Worm (Caenorhabditis elegans) whole organism, L3 larva: ENCODE results near the gene srg-6.

Source experiments
- aly-2 ChIP-seq: fragments of 150-350 bp; optimal IDR thresholded peaks from 2 replicates; lab custom pipeline; 2014; ENCODE audit warnings: missing biosample characterization, missing genetic modification characterization
- ama-1 ChIP-seq: fragments of 150-350 bp; optimal IDR thresholded peaks from 2 replicates; lab custom pipeline; 2018
- ceh-28 ChIP-seq: fragments of 150-350 bp; optimal IDR thresholded peaks from 2 replicates; lab custom pipeline; 2014; ENCODE audit warnings: missing biosample characterization, missing genetic modification reagents, missing genetic modification characterization
- ceh-9 ChIP-seq: sonication (generic microtip); optimal IDR thresholded peaks from 2 replicates; lab custom pipeline; 2018; ENCODE audit warnings: missing biosample characterization, missing genetic modification characterization
- elt-3 ChIP-seq, 3 experiments: fragments of 150-350 bp in 1 of 3; sonication (generic microtip) in 2 of 3; optimal IDR thresholded peaks; 2 replicates in 2 of 3; 4 replicates in 1 of 3; lab custom pipeline; 2014 to 2017; ENCODE audit warnings: missing biosample characterization in 3 of 3, missing genetic modification characterization in 3 of 3
- nhr-23 ChIP-seq: fragments of 150-350 bp; optimal IDR thresholded peaks from 2 replicates; lab custom pipeline; 2014; ENCODE audit warnings: missing biosample characterization, missing genetic modification reagents, missing genetic modification characterization
- nhr-28 ChIP-seq: fragments of 150-350 bp; optimal IDR thresholded peaks from 2 replicates; lab custom pipeline; 2014; ENCODE audit warnings: missing biosample characterization, missing genetic modification characterization
- nhr-76 ChIP-seq: fragments of 150-350 bp; sonication (generic microtip); optimal IDR thresholded peaks from 5 replicates; lab custom pipeline; 2014; ENCODE audit warnings: missing biosample characterization, missing genetic modification characterization
- pha-4 ChIP-seq: fragments of 150-350 bp; optimal IDR thresholded peaks from 2 replicates; lab custom pipeline; 2014; ENCODE audit warnings: missing biosample characterization, missing genetic modification reagents, missing genetic modification characterization
- pqm-1 ChIP-seq: fragments of 150-350 bp; optimal IDR thresholded peaks from 2 replicates; lab custom pipeline; 2017; ENCODE audit warnings: missing biosample characterization, missing genetic modification characterization, inconsistent platforms
- sea-2 ChIP-seq: fragments of 150-350 bp; sonication (generic microtip); optimal IDR thresholded peaks from 4 replicates; lab custom pipeline; 2014; ENCODE audit warnings: missing biosample characterization, missing genetic modification reagents, missing genetic modification characterization
- snpc-4 ChIP-seq: fragments of 150-350 bp; optimal IDR thresholded peaks from 2 replicates; lab custom pipeline; 2014; ENCODE audit warnings: missing biosample characterization, missing genetic modification characterization
- tbx-2 ChIP-seq: sonication (generic microtip); optimal IDR thresholded peaks from 2 replicates; lab custom pipeline; 2016; ENCODE audit warnings: mild to moderate bottlenecking, missing genetic modification characterization, missing compliant biosample characterization

DNA sequence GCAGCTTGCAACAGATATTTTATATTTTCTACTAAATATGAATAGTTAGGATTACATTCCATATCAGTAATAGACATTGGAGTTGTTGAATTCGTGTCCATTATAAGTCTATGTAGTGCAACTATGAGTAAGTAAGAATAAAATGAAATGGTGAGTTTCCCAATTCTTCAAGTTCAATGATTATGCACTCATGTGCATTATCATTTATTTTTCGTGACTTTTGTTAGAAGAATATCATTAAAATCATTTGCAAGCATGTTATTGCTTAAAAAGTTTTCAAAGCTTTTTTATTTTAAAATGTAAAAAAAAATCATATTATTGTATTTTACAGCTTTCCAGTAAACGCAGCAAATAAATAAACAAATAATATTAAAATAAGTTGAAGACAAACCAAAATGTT is 9.1 kb downstream of the srg-6 start, which contains the start of gene srg-9:
- TF ChIP-seq ceh-9 = no peak
- TF ChIP-seq aly-2 (tag; lab: Kevin White, UChicago) = no peak
- TF ChIP-seq ama-1 (lab: Kevin White, UChicago) = no peak
- no peak for TF ChIP-seq pha-4
- no peak for TF ChIP-seq tbx-2 (tag; lab: Kevin White, UChicago)
- no peak for TF ChIP-seq nhr-76 (tag; lab: Kevin White, UChicago)
- TF ChIP-seq nhr-23 (tag; lab: Kevin White, UChicago) = no peak
- no peak for TF ChIP-seq nhr-28 (tag; lab: Kevin White, UChicago)
- no peak for TF ChIP-seq pqm-1 (tag; lab: Kevin White, UChicago)
- TF ChIP-seq snpc-4 (tag; lab: Kevin White, UChicago) = no peak
- TF ChIP-seq ceh-28 (tag; lab: Kevin White, UChicago) = no peak
- no peak for TF ChIP-seq sea-2 (GFP tag; lab: Kevin White, UChicago)
- TF ChIP-seq elt-3 (tag; optimal IDR thresholded peaks at IDR 0.05; lab: Kevin White, UChicago) = no peak
